Fruit fly (Drosophila melanogaster) whole organism, embryonic: ENCODE measurements around the gene CG17666.

ENCODE experiments used
- CG10209 ChIP-seq: fragments of 200-800 bp; sonication (Bioruptor generic); optimal IDR thresholded peaks from 3 replicates; lab custom pipeline; 2017; ENCODE audit warnings: missing biosample characterization, mild to moderate bottlenecking, missing genetic modification characterization, missing genetic modification reagents
- CG11093 ChIP-seq: fragments of 200-800 bp; sonication (Bioruptor generic); IDR thresholded peaks from 3 replicates; pipeline ENCODE4 v1.3.6; 2022; ENCODE audit warnings: missing biosample characterization, missing genetic modification characterization
- CG11504 ChIP-seq: fragments of 200-800 bp; sonication (Bioruptor generic); optimal IDR thresholded peaks from 3 replicates; lab custom pipeline; 2019; ENCODE audit warnings: missing biosample characterization, mild to moderate bottlenecking, missing genetic modification characterization, moderate library complexity
- CG12744 ChIP-seq: fragments of 200-800 bp; sonication (Bioruptor generic); optimal IDR thresholded peaks from 2 replicates; lab custom pipeline; 2016; ENCODE audit warnings: missing biosample characterization, missing genetic modification characterization
- CG13123 ChIP-seq: fragments of 200-800 bp; sonication (Bioruptor generic); optimal IDR thresholded peaks from 2 replicates; lab custom pipeline; 2016; ENCODE audit warnings: missing biosample characterization, missing genetic modification characterization
- CG1529 ChIP-seq: fragments of 200-800 bp; sonication (Bioruptor generic); optimal IDR thresholded peaks from 3 replicates; lab custom pipeline; 2018; ENCODE audit warnings: missing biosample characterization, missing genetic modification characterization
- CG17802 ChIP-seq: fragments of 200-800 bp; sonication (Bioruptor generic); optimal IDR thresholded peaks from 2 replicates; lab custom pipeline; 2018; ENCODE audit warnings: missing biosample characterization, mild to moderate bottlenecking, missing genetic modification characterization, moderate library complexity
- CG17912 ChIP-seq: fragments of 200-800 bp; sonication (Bioruptor generic); optimal IDR thresholded peaks from 2 replicates; lab custom pipeline; 2018; ENCODE audit warnings: missing biosample characterization, mild to moderate bottlenecking, missing genetic modification characterization
- CG18599 ChIP-seq: fragments of 200-800 bp; sonication (Bioruptor generic); optimal IDR thresholded peaks from 3 replicates; lab custom pipeline; 2017; ENCODE audit warnings: missing biosample characterization, missing genetic modification characterization, mild to moderate bottlenecking, moderate library complexity, missing genetic modification reagents
- CG2120 ChIP-seq: fragments of 200-800 bp; sonication (Bioruptor generic); optimal IDR thresholded peaks from 3 replicates; lab custom pipeline; 2016; ENCODE audit warnings: missing biosample characterization, missing genetic modification characterization
- CG2712 ChIP-seq: fragments of 200-800 bp; optimal IDR thresholded peaks from 3 replicates; lab custom pipeline; 2019; ENCODE audit warnings: missing biosample characterization, mild to moderate bottlenecking, missing genetic modification characterization, moderate library complexity
- CG2875 ChIP-seq: fragments of 200-800 bp; sonication (Bioruptor generic); optimal IDR thresholded peaks from 2 replicates; lab custom pipeline; 2017; ENCODE audit warnings: missing biosample characterization, mild to moderate bottlenecking, missing genetic modification characterization, missing genetic modification reagents
- CG31388 ChIP-seq: fragments of 200-800 bp; sonication (Bioruptor generic); optimal IDR thresholded peaks from 2 replicates; lab custom pipeline; 2016; ENCODE audit warnings: missing biosample characterization, missing genetic modification characterization
- CG32772 ChIP-seq: fragments of 200-800 bp; sonication (Bioruptor generic); IDR thresholded peaks from 2 replicates; pipeline ENCODE4 v1.3.6; 2022; ENCODE audit warnings: missing biosample characterization, missing genetic modification characterization
- CG4282 ChIP-seq: fragments of 200-800 bp; sonication (Bioruptor generic); optimal IDR thresholded peaks from 2 replicates; lab custom pipeline; 2016; ENCODE audit warnings: missing biosample characterization, missing genetic modification characterization
- CG4424 ChIP-seq: fragments of 200-800 bp; sonication (Bioruptor generic); optimal IDR thresholded peaks from 3 replicates; lab custom pipeline; 2016; ENCODE audit warnings: missing biosample characterization, missing genetic modification characterization
- CG5180 ChIP-seq: fragments of 200-800 bp; sonication (Bioruptor generic); optimal IDR thresholded peaks from 3 replicates; lab custom pipeline; 2017; ENCODE audit warnings: missing biosample characterization, missing genetic modification characterization, mild to moderate bottlenecking, moderate library complexity, missing genetic modification reagents
- CG7786 ChIP-seq: fragments of 200-800 bp; sonication (Bioruptor generic); optimal IDR thresholded peaks from 2 replicates; lab custom pipeline; 2016; ENCODE audit warnings: missing biosample characterization, missing genetic modification characterization
- CG8290 ChIP-seq, 3 experiments: fragments of 200-800 bp; sonication (Bioruptor generic); optimal IDR thresholded peaks; 2 replicates each; lab custom pipeline; 2016 to 2019; ENCODE audit warnings: missing biosample characterization in 3 of 3, missing genetic modification characterization in 3 of 3, mild to moderate bottlenecking in 2 of 3, moderate library complexity in 1 of 3
- CG8359 ChIP-seq: fragments of 200-800 bp; sonication (Bioruptor generic); optimal IDR thresholded peaks from 2 replicates; lab custom pipeline; 2017; ENCODE audit warnings: missing biosample characterization, mild to moderate bottlenecking, missing genetic modification characterization, borderline replicate concordance
- CoRest ChIP-seq: fragments of 200-800 bp; sonication (Bioruptor generic); optimal IDR thresholded peaks from 3 replicates; lab custom pipeline; 2018; ENCODE audit warnings: missing biosample characterization, mild to moderate bottlenecking, missing genetic modification characterization, moderate library complexity
- Dll ChIP-seq: fragments of 200-800 bp; sonication (Bioruptor generic); IDR thresholded peaks from 4 replicates; pipeline ENCODE4 v1.3.6; 2022; ENCODE audit warnings: missing biosample characterization, missing genetic modification characterization; ENCODE audit not compliant: partially characterized antibody
- Drgx ChIP-seq: fragments of 200-800 bp; sonication (Bioruptor generic); IDR thresholded peaks from 2 replicates; pipeline ENCODE4 v1.3.6; 2022; ENCODE audit warnings: missing biosample characterization, missing genetic modification characterization
- Elba2 ChIP-seq: fragments of 200-800 bp; sonication (Bioruptor generic); optimal IDR thresholded peaks from 3 replicates; lab custom pipeline; 2016; ENCODE audit warnings: missing biosample characterization, missing genetic modification characterization
- H15 ChIP-seq: fragments of 200-800 bp; sonication (Bioruptor generic); IDR thresholded peaks from 3 replicates; pipeline ENCODE4 v1.3.6; 2022; ENCODE audit warnings: missing biosample characterization, missing genetic modification characterization
- HmgZ ChIP-seq: fragments of 200-800 bp; sonication (Bioruptor generic); optimal IDR thresholded peaks from 2 replicates; lab custom pipeline; 2018; ENCODE audit warnings: missing biosample characterization, mild to moderate bottlenecking, missing genetic modification characterization
- Sry-β ChIP-seq: fragments of 200-800 bp; sonication (Bioruptor generic); optimal IDR thresholded peaks from 2 replicates; lab custom pipeline; 2018; ENCODE audit warnings: missing biosample characterization, mild to moderate bottlenecking, missing genetic modification characterization, moderate library complexity
- Tbp ChIP-seq: fragments of >200 bp; optimal IDR thresholded peaks from 2 replicates; lab custom pipeline; 2018; ENCODE audit warnings: missing biosample characterization, missing genetic modification characterization
- abd-A ChIP-seq: fragments of 200-800 bp; sonication (Bioruptor generic); optimal IDR thresholded peaks from 3 replicates; lab custom pipeline; 2019; ENCODE audit warnings: missing biosample characterization, mild to moderate bottlenecking, missing genetic modification characterization, moderate library complexity
- aop ChIP-seq: fragments of 200-800 bp; sonication (Bioruptor generic); IDR thresholded peaks from 2 replicates; pipeline ENCODE4 v1.3.6; 2022; ENCODE audit warnings: missing biosample characterization, missing genetic modification characterization
- ash1 ChIP-seq: fragments of 200-800 bp; sonication (Bioruptor generic); optimal IDR thresholded peaks from 2 replicates; lab custom pipeline; 2018; ENCODE audit warnings: missing biosample characterization, mild to moderate bottlenecking, missing genetic modification characterization
- bab2 ChIP-seq: fragments of 200-800 bp; sonication (Bioruptor generic); optimal IDR thresholded peaks from 2 replicates; lab custom pipeline; 2016; ENCODE audit warnings: missing biosample characterization, missing genetic modification characterization
- cas ChIP-seq: fragments of 200-800 bp; sonication (Bioruptor generic); IDR thresholded peaks from 2 replicates; pipeline ENCODE4 v1.3.6; 2022; ENCODE audit warnings: missing biosample characterization, missing genetic modification characterization
- cwo ChIP-seq: fragments of 200-800 bp; sonication (Bioruptor generic); optimal IDR thresholded peaks from 3 replicates; lab custom pipeline; 2017; ENCODE audit warnings: missing biosample characterization, missing genetic modification characterization, mild to moderate bottlenecking, moderate library complexity, missing genetic modification reagents
- dysf ChIP-seq: fragments of 200-800 bp; sonication (Bioruptor generic); IDR thresholded peaks from 3 replicates; pipeline ENCODE4 v1.3.6; 2022; ENCODE audit warnings: missing biosample characterization, missing genetic modification characterization
- en ChIP-seq: fragments of 200-800 bp; sonication (Bioruptor generic); optimal IDR thresholded peaks from 2 replicates; lab custom pipeline; 2016; ENCODE audit warnings: missing biosample characterization, missing genetic modification characterization
- eyg ChIP-seq: fragments of 200-800 bp; sonication (Bioruptor generic); optimal IDR thresholded peaks from 3 replicates; lab custom pipeline; 2016; ENCODE audit warnings: missing biosample characterization, missing genetic modification characterization
- jing ChIP-seq: fragments of 200-800 bp; sonication (Bioruptor generic); optimal IDR thresholded peaks from 2 replicates; lab custom pipeline; 2018; ENCODE audit warnings: missing biosample characterization, mild to moderate bottlenecking, missing genetic modification characterization
- lmd ChIP-seq: fragments of 200-800 bp; sonication (Bioruptor generic); IDR thresholded peaks from 2 replicates; pipeline ENCODE4 v1.3.6; 2022; ENCODE audit warnings: missing biosample characterization, missing genetic modification characterization
- mam ChIP-seq: fragments of 200-800 bp; sonication (Bioruptor generic); optimal IDR thresholded peaks from 3 replicates; lab custom pipeline; 2016; ENCODE audit warnings: missing biosample characterization, missing genetic modification characterization
- pan ChIP-seq, 4 experiments: fragments of >200 bp in 3 of 4; fragments of 200-800 bp in 1 of 4; sonication (Bioruptor generic) in 1 of 4; optimal IDR thresholded peaks in 3 of 4; IDR thresholded peaks in 1 of 4; 2 replicates each; pipeline versions ENCODE4 v1.3.6 to Lab custom; 2017 to 2022; ENCODE audit warnings: missing biosample characterization in 2 of 4, missing genetic modification characterization in 2 of 4, mixed read lengths in 1 of 4
- phol ChIP-seq: fragments of 200-800 bp; sonication (Bioruptor generic); optimal IDR thresholded peaks from 3 replicates; lab custom pipeline; 2018; ENCODE audit warnings: missing biosample characterization, mild to moderate bottlenecking, missing genetic modification characterization, moderate library complexity
- rib ChIP-seq: fragments of 200-800 bp; sonication (Bioruptor generic); IDR thresholded peaks from 2 replicates; pipeline ENCODE4 v1.3.6; 2022; ENCODE audit warnings: missing biosample characterization, missing genetic modification characterization
- scrt ChIP-seq: fragments of 200-800 bp; sonication (Bioruptor generic); optimal IDR thresholded peaks from 2 replicates; lab custom pipeline; 2018; ENCODE audit warnings: missing biosample characterization, mild to moderate bottlenecking, missing genetic modification characterization, moderate library complexity
- slou ChIP-seq: fragments of 200-800 bp; sonication (Bioruptor generic); optimal IDR thresholded peaks from 3 replicates; lab custom pipeline; 2016; ENCODE audit warnings: missing biosample characterization, missing genetic modification characterization
- sug ChIP-seq: fragments of 200-800 bp; optimal IDR thresholded peaks from 2 replicates; lab custom pipeline; 2019; ENCODE audit warnings: missing biosample characterization, mild to moderate bottlenecking, missing genetic modification characterization, moderate library complexity
- tx ChIP-seq: fragments of 200-800 bp; sonication (Bioruptor generic); optimal IDR thresholded peaks from 2 replicates; lab custom pipeline; 2016; ENCODE audit warnings: missing biosample characterization, missing genetic modification characterization
- wek ChIP-seq: fragments of 200-800 bp; sonication (Bioruptor generic); optimal IDR thresholded peaks from 3 replicates; lab custom pipeline; 2018; ENCODE audit warnings: missing biosample characterization, mild to moderate bottlenecking, missing genetic modification characterization, moderate library complexity

Gene CG17666

dm6 chr3L:12831290-12831952, 50.3 kb downstream of the CG17666 start (continued):
- TF ChIP-seq lmd (GFP tag; lab: Robert Waterston, UW) (peak; percentile 71), phol (peak; percentile 50), CG5180 (no peak), CoRest (tag; lab: Kevin White, UChicago) (peak; percentile 58), rib (peak; percentile 62; the same call in 1 of the 2 replicates), CG7786 (GFP tag; lab: Kevin White, UChicago) (peak; percentile 41), pan (optimal IDR thresholded peaks at IDR 0.05; lab: Kevin White, UChicago) (no peak), pan (GFP tag; optimal IDR thresholded peaks at IDR 0.05 in 1 of 2, IDR thresholded peaks at IDR 0.05 in 1 of 2) (peak in 1 of 2 experiments; percentile 69), tx (GFP tag; lab: Kevin White, UChicago) (peak; percentile 15), H15 (0 out of 3 replicates have a peak, but pooled peaks have one; percentile 42), CG12744 (GFP tag; lab: Kevin White, UChicago) (no peak), slou (GFP tag; lab: Kevin White, UChicago) (no peak), sug (tag; lab: Kevin White, UChicago) (no peak), scrt (no peak), Tbp (GFP tag; lab: Kevin White, UChicago) (no peak), CG4424 (peak; percentile 26), abd-A (tag; lab: Kevin White, UChicago) (no peak), bab2 (GFP tag; lab: Kevin White, UChicago) (peak; percentile 53), CG13123 (GFP tag; lab: Kevin White, UChicago) (no peak), CG11504 (tag; lab: Kevin White, UChicago) (peak; percentile 53), cas (GFP tag; lab: Robert Waterston, UW) (no peak), CG11093 (GFP tag; lab: Robert Waterston, UW) (0 out of 3 replicates have a peak, but pooled peaks have one; percentile 23), Dll (GFP tag; lab: Robert Waterston, UW) (no peak), wek (GFP tag; lab: Kevin White, UChicago) (no peak), CG2120 (peak; percentile 80), en (GFP tag; lab: Kevin White, UChicago) (peak; percentile 50), dysf (GFP tag; lab: Robert Waterston, UW) (peak; percentile 66; the same call in 2 of the 3 replicates), CG10209 (GFP tag; lab: Kevin White, UChicago) (peak; percentile 49), CG17912 (no peak), Elba2 (GFP tag; lab: Kevin White, UChicago) (no peak), CG17802 (tag; lab: Kevin White, UChicago) (no peak), eyg (GFP tag; lab: Kevin White, UChicago) (peak; percentile 18), HmgZ (tag; lab: Kevin White, UChicago) (peak; percentile 15), CG32772 (0 out of 2 replicates have a peak, but pooled peaks have one; percentile 35), CG8359 (GFP tag; lab: Kevin White, UChicago) (no peak), Sry-β (GFP tag; lab: Kevin White, UChicago) (no peak), jing (GFP tag; lab: Kevin White, UChicago) (peak; percentile 8), CG8290 (GFP tag; optimal IDR thresholded peaks at IDR 0.05; lab: Kevin White, UChicago) (no peak), CG8290 (tag; optimal IDR thresholded peaks at IDR 0.05; lab: Kevin White, UChicago) (no peak), CG2875 (GFP tag; lab: Kevin White, UChicago) (peak; percentile 24), Drgx (peak; percentile 70), CG4282 (GFP tag; lab: Kevin White, UChicago) (no peak), CG31388 (GFP tag; lab: Kevin White, UChicago) (no peak), CG2712 (peak; percentile 67), aop (GFP tag; lab: Robert Waterston, UW) (no peak), CG18599 (GFP tag; lab: Kevin White, UChicago) (peak; percentile 36), ash1 (GFP tag; lab: Kevin White, UChicago) (no peak), CG1529 (GFP tag; lab: Kevin White, UChicago) (peak; percentile 42), mam (GFP tag; lab: Kevin White, UChicago) (peak; percentile 32), cwo (GFP tag; lab: Kevin White, UChicago) (peak; percentile 39)
